Fruit fly (Drosophila melanogaster): ENCODE measurements around the gene Mcr.

Gene Mcr

dm6 chr2L:8083427-8084295 lies 879 bp upstream of the Mcr start (continued):
- TF ChIP-seq CG32772 (GFP tag; IDR thresholded peaks at IDR 0.05): no peak
- TF ChIP-seq PHDP (tag; optimal IDR thresholded peaks at IDR 0.05): no peak
- no peak for TF ChIP-seq crp (GFP tag; optimal IDR thresholded peaks at IDR 0.05)
- no peak for TF ChIP-seq br (optimal IDR thresholded peaks at IDR 0.05)
- no peak; the same call in 1 of the 3 replicates for TF ChIP-seq CG34224 (GFP tag; IDR thresholded peaks at IDR 0.05; ENCODE audit: partially characterized antibody)
- no peak for TF ChIP-seq otp (GFP tag; IDR thresholded peaks at IDR 0.05)
- no peak for TF ChIP-seq HLHmδ (GFP tag; optimal IDR thresholded peaks at IDR 0.05)
- TF ChIP-seq stwl (tag; optimal IDR thresholded peaks at IDR 0.05): no peak
- TF ChIP-seq Elba2 (GFP tag; optimal IDR thresholded peaks at IDR 0.05): no peak
- TF ChIP-seq bcd (GFP tag; optimal IDR thresholded peaks at IDR 0.05): no peak
- TF ChIP-seq CG4360 (GFP tag; IDR thresholded peaks at IDR 0.05): no peak; the same call in 1 of the 2 replicates
- no peak for TF ChIP-seq jigr1 (GFP tag; IDR thresholded peaks at IDR 0.05)
- TF ChIP-seq Dp (GFP tag; optimal IDR thresholded peaks at IDR 0.05): no peak
- TF ChIP-seq Oaz (GFP tag; IDR thresholded peaks at IDR 0.05): no peak
- TF ChIP-seq Sox100B (GFP tag; optimal IDR thresholded peaks at IDR 0.05): no peak
- TF ChIP-seq amos (GFP tag; IDR thresholded peaks at IDR 0.05; ENCODE audit: partially characterized antibody): no peak; the same call in 1 of the 2 replicates
- peak; percentile 43; the same call in 1 of the 3 replicates for TF ChIP-seq so (GFP tag; IDR thresholded peaks at IDR 0.05)
- no peak for TF ChIP-seq CG14860 (GFP tag; IDR thresholded peaks at IDR 0.05; ENCODE audit: partially characterized antibody)
- no peak for TF ChIP-seq Sox102F (GFP tag; optimal IDR thresholded peaks at IDR 0.05)
- no peak for TF ChIP-seq CG11723 (GFP tag; optimal IDR thresholded peaks at IDR 0.05)
- TF ChIP-seq CG42726 (GFP tag; IDR thresholded peaks at IDR 0.05; ENCODE audit: partially characterized antibody): no peak
- TF ChIP-seq ftz-f1 (GFP tag; optimal IDR thresholded peaks at IDR 0.05): peak; percentile 93
- TF ChIP-seq gro (GFP tag; optimal IDR thresholded peaks at IDR 0.05): no peak
- peak; percentile 38 for TF ChIP-seq yki (optimal IDR thresholded peaks at IDR 0.05)
- no peak for TF ChIP-seq wor (GFP tag; IDR thresholded peaks at IDR 0.05)
- TF ChIP-seq zfh1 (GFP tag; IDR thresholded peaks at IDR 0.05): no peak
- no peak for TF ChIP-seq Dad (GFP tag; optimal IDR thresholded peaks at IDR 0.05)
- TF ChIP-seq slp2 (GFP tag; optimal IDR thresholded peaks at IDR 0.05): no peak
- TF ChIP-seq tx (GFP tag; optimal IDR thresholded peaks at IDR 0.05): no peak
- TF ChIP-seq CG10366 (GFP tag; IDR thresholded peaks at IDR 0.05): no peak
- TF ChIP-seq CG11504 (tag; optimal IDR thresholded peaks at IDR 0.05): no peak
- TF ChIP-seq HmgZ (tag; optimal IDR thresholded peaks at IDR 0.05): peak; percentile 50
- TF ChIP-seq ttk (GFP tag; IDR thresholded peaks at IDR 0.05): no peak
- TF ChIP-seq lov (optimal IDR thresholded peaks at IDR 0.05): no peak
- TF ChIP-seq lov (GFP tag; IDR thresholded peaks at IDR 0.05): peak; percentile 42; the same call in 1 of the 3 replicates
- TF ChIP-seq CG14441 (GFP tag; IDR thresholded peaks at IDR 0.05): no peak
- TF ChIP-seq CG4617 (GFP tag; optimal IDR thresholded peaks at IDR 0.05; ENCODE audit: borderline replicate concordance): peak; percentile 54
- peak; percentile 4 for TF ChIP-seq pzg (GFP tag; optimal IDR thresholded peaks at IDR 0.05)
- TF ChIP-seq NFAT (GFP tag; IDR thresholded peaks at IDR 0.05): peak; percentile 28; the same call in 1 of the 2 replicates
- peak; percentile 16 for TF ChIP-seq D19A (tag; optimal IDR thresholded peaks at IDR 0.05)
- TF ChIP-seq Dfd (GFP tag; optimal IDR thresholded peaks at IDR 0.05): no peak
- TF ChIP-seq CG12942 (GFP tag; optimal IDR thresholded peaks at IDR 0.05): no peak
- no peak for TF ChIP-seq CG10431 (GFP tag; optimal IDR thresholded peaks at IDR 0.05)
- TF ChIP-seq repo (GFP tag; optimal IDR thresholded peaks at IDR 0.05): no peak
- no peak for TF ChIP-seq NK7.1 (GFP tag; optimal IDR thresholded peaks at IDR 0.05)
- 0 out of 2 replicates have a peak, but pooled peaks have one; percentile 19 for TF ChIP-seq CG9215 (GFP tag; IDR thresholded peaks at IDR 0.05)
- no peak for TF ChIP-seq disco-r (GFP tag; optimal IDR thresholded peaks at IDR 0.05)
- TF ChIP-seq CG3838 (GFP tag; optimal IDR thresholded peaks at IDR 0.05): no peak
- no peak for TF ChIP-seq Xbp1 (GFP tag; optimal IDR thresholded peaks at IDR 0.05)
- no peak for TF ChIP-seq Hand (GFP tag; optimal IDR thresholded peaks at IDR 0.05)
